Fruit fly (Drosophila melanogaster) whole organism, embryonic: ENCODE measurements around the gene CG14135.

Source experiments
- Adf1 ChIP-seq: fragments of 200-800 bp; sonication (Bioruptor generic); IDR thresholded peaks from 2 replicates; pipeline ENCODE4 v1.3.6; 2022; ENCODE audit warnings: missing biosample characterization, missing genetic modification characterization
- BEAF-32 ChIP-seq: fragments of 200-800 bp; sonication (Bioruptor generic); optimal IDR thresholded peaks from 3 replicates; lab custom pipeline; 2017; ENCODE audit warnings: missing biosample characterization, missing genetic modification characterization, mild to moderate bottlenecking, moderate library complexity, missing genetic modification reagents
- Bteb2 ChIP-seq: fragments of 200-800 bp; sonication (Bioruptor generic); optimal IDR thresholded peaks from 2 replicates; lab custom pipeline; 2016; ENCODE audit warnings: missing biosample characterization, missing genetic modification characterization
- CG10321 ChIP-seq: fragments of 200-800 bp; sonication (Bioruptor generic); IDR thresholded peaks from 2 replicates; pipeline ENCODE4 v1.3.6; 2022; ENCODE audit warnings: missing biosample characterization, missing genetic modification characterization
- CG10431 ChIP-seq: fragments of 200-800 bp; sonication (Bioruptor generic); optimal IDR thresholded peaks from 3 replicates; lab custom pipeline; 2018; ENCODE audit warnings: missing biosample characterization, mild to moderate bottlenecking, missing genetic modification characterization
- CG11085 ChIP-seq: fragments of 200-800 bp; sonication (Bioruptor generic); IDR thresholded peaks from 2 replicates; pipeline ENCODE4 v1.3.6; 2022; ENCODE audit warnings: missing biosample characterization, missing genetic modification characterization
- CG11696 ChIP-seq: fragments of 200-800 bp; sonication (Bioruptor generic); IDR thresholded peaks from 2 replicates; pipeline ENCODE4 v1.3.6; 2022; ENCODE audit warnings: missing biosample characterization, missing genetic modification characterization
- CG11723 ChIP-seq: fragments of 200-800 bp; sonication (Bioruptor generic); optimal IDR thresholded peaks from 2 replicates; lab custom pipeline; 2017; ENCODE audit warnings: missing biosample characterization, mild to moderate bottlenecking, missing genetic modification characterization
- CG12071 ChIP-seq: fragments of 200-800 bp; sonication (Bioruptor generic); optimal IDR thresholded peaks from 3 replicates; lab custom pipeline; 2018; ENCODE audit warnings: missing biosample characterization, mild to moderate bottlenecking, missing genetic modification characterization
- CG12769 ChIP-seq: fragments of 200-800 bp; sonication (Bioruptor generic); optimal IDR thresholded peaks from 2 replicates; lab custom pipeline; 2019; ENCODE audit warnings: missing biosample characterization, mild to moderate bottlenecking, missing genetic modification characterization, moderate library complexity
- CG14014 ChIP-seq: fragments of 200-800 bp; sonication (Bioruptor generic); IDR thresholded peaks from 2 replicates; pipeline ENCODE4 v1.3.6; 2022; ENCODE audit warnings: missing biosample characterization, missing genetic modification characterization
- CG15601 ChIP-seq: fragments of 200-800 bp; sonication (Bioruptor generic); optimal IDR thresholded peaks from 3 replicates; lab custom pipeline; 2019; ENCODE audit warnings: missing biosample characterization, mild to moderate bottlenecking, missing genetic modification characterization, moderate library complexity
- CG16863 ChIP-seq: fragments of 200-800 bp; sonication (Bioruptor generic); optimal IDR thresholded peaks from 3 replicates; lab custom pipeline; 2016; ENCODE audit warnings: missing biosample characterization, missing genetic modification characterization
- CG17186 ChIP-seq: fragments of 200-800 bp; sonication (Bioruptor generic); optimal IDR thresholded peaks from 3 replicates; lab custom pipeline; 2017; ENCODE audit warnings: missing biosample characterization, missing genetic modification reagents, missing genetic modification characterization
- CG17359 ChIP-seq: fragments of 200-800 bp; sonication (Bioruptor generic); optimal IDR thresholded peaks from 3 replicates; lab custom pipeline; 2018; ENCODE audit warnings: missing biosample characterization, mild to moderate bottlenecking, missing genetic modification characterization, moderate library complexity
- CG17829 ChIP-seq: fragments of 200-800 bp; optimal IDR thresholded peaks from 2 replicates; lab custom pipeline; 2019; ENCODE audit warnings: missing biosample characterization, mild to moderate bottlenecking, missing genetic modification characterization, moderate library complexity
- CG1792 ChIP-seq: fragments of 200-800 bp; sonication (Bioruptor generic); optimal IDR thresholded peaks from 2 replicates; lab custom pipeline; 2016; ENCODE audit warnings: missing biosample characterization, missing genetic modification characterization
- CG31441 ChIP-seq: fragments of 200-800 bp; sonication (Bioruptor generic); IDR thresholded peaks from 2 replicates; pipeline ENCODE4 v1.3.6; 2022; ENCODE audit warnings: missing biosample characterization, missing genetic modification characterization
- CG6175 ChIP-seq: fragments of 200-800 bp; sonication (Bioruptor generic); IDR thresholded peaks from 3 replicates; pipeline ENCODE4 v1.3.6; 2022; ENCODE audit warnings: missing biosample characterization, missing genetic modification characterization
- CG7786 ChIP-seq: fragments of 200-800 bp; sonication (Bioruptor generic); optimal IDR thresholded peaks from 2 replicates; lab custom pipeline; 2016; ENCODE audit warnings: missing biosample characterization, missing genetic modification characterization
- CG7928 ChIP-seq: fragments of 200-800 bp; sonication (Bioruptor generic); optimal IDR thresholded peaks from 2 replicates; lab custom pipeline; 2017; ENCODE audit warnings: missing biosample characterization, mild to moderate bottlenecking, missing genetic modification characterization
- CG9609 ChIP-seq: fragments of 200-800 bp; sonication (Bioruptor generic); optimal IDR thresholded peaks from 3 replicates; lab custom pipeline; 2016; ENCODE audit warnings: missing biosample characterization, missing genetic modification characterization
- CG9727 ChIP-seq: fragments of 200-800 bp; sonication (Bioruptor generic); optimal IDR thresholded peaks from 3 replicates; lab custom pipeline; 2017; ENCODE audit warnings: missing biosample characterization, mild to moderate bottlenecking, missing genetic modification characterization
- Dip3 ChIP-seq: fragments of 200-800 bp; sonication (Bioruptor generic); optimal IDR thresholded peaks from 3 replicates; lab custom pipeline; 2016; ENCODE audit warnings: missing biosample characterization, missing genetic modification characterization
- Doc3 ChIP-seq: fragments of 200-800 bp; sonication (Bioruptor generic); IDR thresholded peaks from 3 replicates; pipeline ENCODE4 v1.3.6; 2022; ENCODE audit warnings: missing biosample characterization, missing genetic modification characterization; ENCODE audit not compliant: partially characterized antibody
- Dp ChIP-seq: fragments of 200-800 bp; sonication (Bioruptor generic); optimal IDR thresholded peaks from 2 replicates; lab custom pipeline; 2018; ENCODE audit warnings: missing biosample characterization, mild to moderate bottlenecking, missing genetic modification characterization, moderate library complexity
- Dref ChIP-seq: fragments of 200-800 bp; sonication (Bioruptor generic); IDR thresholded peaks from 2 replicates; pipeline ENCODE4 v1.3.6; 2022; ENCODE audit warnings: missing biosample characterization, missing genetic modification characterization
- E2f2 ChIP-seq: fragments of 200-800 bp; sonication (Bioruptor generic); IDR thresholded peaks from 2 replicates; pipeline ENCODE4 v1.3.6; 2022; ENCODE audit warnings: missing biosample characterization, missing genetic modification characterization
- H2.0 ChIP-seq: fragments of 200-800 bp; sonication (Bioruptor generic); IDR thresholded peaks from 2 replicates; pipeline ENCODE4 v1.3.6; 2022; ENCODE audit warnings: missing biosample characterization, missing genetic modification characterization
- HmgD ChIP-seq: fragments of 200-800 bp; sonication (Bioruptor generic); optimal IDR thresholded peaks from 3 replicates; lab custom pipeline; 2016; ENCODE audit warnings: missing biosample characterization, missing genetic modification characterization
- Hr51 ChIP-seq, 2 experiments: fragments of 200-800 bp; sonication (Bioruptor generic); optimal IDR thresholded peaks; 2 replicates in 1 of 2; 3 replicates in 1 of 2; lab custom pipeline; 2016 to 2018; ENCODE audit warnings: missing biosample characterization in 2 of 2, missing genetic modification characterization in 2 of 2, mild to moderate bottlenecking in 1 of 2, moderate library complexity in 1 of 2
- Med ChIP-seq: fragments of 200-800 bp; sonication (Bioruptor generic); peaks from one replicate; lab custom pipeline; 2016; ENCODE audit warnings: missing biosample characterization, missing genetic modification characterization, mild to moderate bottlenecking, inconsistent platforms, moderate library complexity
- Poxn ChIP-seq: fragments of 200-800 bp; sonication (Bioruptor generic); IDR thresholded peaks from 2 replicates; pipeline ENCODE4 v1.3.6; 2022; ENCODE audit warnings: missing biosample characterization, missing genetic modification characterization
- Ptx1 ChIP-seq: fragments of 200-800 bp; sonication (Bioruptor generic); IDR thresholded peaks from 2 replicates; pipeline ENCODE4 v1.3.6; 2022; ENCODE audit warnings: missing biosample characterization, missing genetic modification characterization
- Ravus ChIP-seq: fragments of 200-800 bp; sonication (Bioruptor generic); IDR thresholded peaks from 2 replicates; pipeline ENCODE4 v1.3.6; 2022; ENCODE audit warnings: missing biosample characterization, missing genetic modification characterization
- Sox102F ChIP-seq: fragments of 200-800 bp; sonication (Bioruptor generic); optimal IDR thresholded peaks from 2 replicates; lab custom pipeline; 2018; ENCODE audit warnings: missing biosample characterization, mild to moderate bottlenecking, missing genetic modification characterization, moderate library complexity
- Stat92E ChIP-seq, 3 experiments: fragments of >200 bp in 2 of 3; fragments of 200-800 bp in 1 of 3; sonication (Bioruptor generic) in 1 of 3; optimal IDR thresholded peaks; 2 replicates each; lab custom pipeline; 2017 to 2019; ENCODE audit warnings: missing biosample characterization in 3 of 3, missing genetic modification characterization in 3 of 3, mild to moderate bottlenecking in 1 of 3, moderate library complexity in 1 of 3
- Trl ChIP-seq, 3 experiments: fragments of >200 bp in 2 of 3; fragments of 200-800 bp in 1 of 3; sonication (Bioruptor generic) in 1 of 3; optimal IDR thresholded peaks; 2 replicates in 1 of 3; 3 replicates in 2 of 3; lab custom pipeline; 2016 to 2017; ENCODE audit warnings: missing biosample characterization in 1 of 3, missing genetic modification characterization in 1 of 3
- cg ChIP-seq: fragments of 200-800 bp; sonication (Bioruptor generic); optimal IDR thresholded peaks from 3 replicates; lab custom pipeline; 2019; ENCODE audit warnings: missing biosample characterization, mild to moderate bottlenecking, missing genetic modification characterization, moderate library complexity
- chm ChIP-seq: fragments of 200-800 bp; sonication (Bioruptor generic); IDR thresholded peaks from 2 replicates; pipeline ENCODE4 v1.3.6; 2022; ENCODE audit warnings: missing biosample characterization, missing genetic modification characterization
- emc ChIP-seq: fragments of 200-800 bp; sonication (Bioruptor generic); optimal IDR thresholded peaks from 2 replicates; lab custom pipeline; 2016; ENCODE audit warnings: missing biosample characterization, missing genetic modification characterization
- hb ChIP-seq: fragments of 200-800 bp; sonication (Bioruptor generic); IDR thresholded peaks from 3 replicates; pipeline ENCODE4 v1.3.6; 2022; ENCODE audit warnings: missing biosample characterization, missing genetic modification characterization; ENCODE audit not compliant: partially characterized antibody
- jing ChIP-seq: fragments of 200-800 bp; sonication (Bioruptor generic); optimal IDR thresholded peaks from 2 replicates; lab custom pipeline; 2018; ENCODE audit warnings: missing biosample characterization, mild to moderate bottlenecking, missing genetic modification characterization
- p53 ChIP-seq: fragments of 200-800 bp; sonication (Bioruptor generic); optimal IDR thresholded peaks from 2 replicates; lab custom pipeline; 2016; ENCODE audit warnings: missing biosample characterization, missing genetic modification characterization
- ro ChIP-seq: fragments of 200-800 bp; sonication (Bioruptor generic); IDR thresholded peaks from 2 replicates; pipeline ENCODE4 v1.3.6; 2022; ENCODE audit warnings: missing biosample characterization, missing genetic modification characterization
- scrt ChIP-seq: fragments of 200-800 bp; sonication (Bioruptor generic); optimal IDR thresholded peaks from 2 replicates; lab custom pipeline; 2018; ENCODE audit warnings: missing biosample characterization, mild to moderate bottlenecking, missing genetic modification characterization, moderate library complexity
- sim ChIP-seq: fragments of 200-800 bp; sonication (Bioruptor generic); IDR thresholded peaks from 2 replicates; pipeline ENCODE4 v1.3.6; 2022; ENCODE audit warnings: missing biosample characterization, missing genetic modification characterization
- sqz ChIP-seq: fragments of 200-800 bp; sonication (Bioruptor generic); optimal IDR thresholded peaks from 3 replicates; lab custom pipeline; 2018; ENCODE audit warnings: missing biosample characterization, mild to moderate bottlenecking, missing genetic modification characterization
- sug ChIP-seq: fragments of 200-800 bp; optimal IDR thresholded peaks from 2 replicates; lab custom pipeline; 2019; ENCODE audit warnings: missing biosample characterization, mild to moderate bottlenecking, missing genetic modification characterization, moderate library complexity
- tna ChIP-seq: fragments of 200-800 bp; sonication (Bioruptor generic); IDR thresholded peaks from 2 replicates; pipeline ENCODE4 v1.3.6; 2022; ENCODE audit warnings: missing biosample characterization, missing genetic modification characterization; ENCODE audit not compliant: partially characterized antibody
- unpg ChIP-seq: fragments of 200-800 bp; sonication (Bioruptor generic); optimal IDR thresholded peaks from 3 replicates; lab custom pipeline; 2018; ENCODE audit warnings: missing biosample characterization, mild to moderate bottlenecking, missing genetic modification characterization, moderate library complexity

CG14135 gene

dm6 chr3L:11648410-11648809, 43.0 kb upstream of the CG14135 start, which contains the start of the genes RIOK1 and Polr3H (continued):
- TF ChIP-seq CG7928 (GFP tag; lab: Kevin White, UChicago) (no peak), tna (GFP tag; lab: Robert Waterston, UW) (no peak), BEAF-32 (peak; percentile 50), p53 (GFP tag; lab: Kevin White, UChicago) (peak; percentile 35), scrt (GFP tag; lab: Kevin White, UChicago) (peak; percentile 64), CG17186 (GFP tag; lab: Kevin White, UChicago) (peak; percentile 43), Hr51 (GFP tag; optimal IDR thresholded peaks at IDR 0.05; lab: Kevin White, UChicago) (peak in 1 of 2 experiments; percentile 63), CG17829 (tag; lab: Kevin White, UChicago) (no peak), Poxn (GFP tag; lab: Robert Waterston, UW) (no peak), CG14014 (GFP tag; lab: Robert Waterston, UW) (peak; percentile 68), CG1792 (GFP tag; lab: Kevin White, UChicago) (peak; percentile 34), HmgD (GFP tag; lab: Kevin White, UChicago) (no peak), E2f2 (GFP tag; lab: Robert Waterston, UW) (peak; percentile 67), sim (GFP tag; lab: Robert Waterston, UW) (no peak), Adf1 (GFP tag; lab: Robert Waterston, UW) (peak; percentile 41; the same call in 1 of the 2 replicates), jing (GFP tag; lab: Kevin White, UChicago) (peak; percentile 6), CG12071 (GFP tag; lab: Kevin White, UChicago) (no peak), Dip3 (GFP tag; lab: Kevin White, UChicago) (peak; percentile 79), Med (GFP tag; lab: Kevin White, UChicago) (peak; percentile 97), Bteb2 (GFP tag; lab: Kevin White, UChicago) (peak; percentile 73), CG10321 (GFP tag; lab: Robert Waterston, UW) (no peak), sug (tag; lab: Kevin White, UChicago) (no peak), H2.0 (peak; percentile 74), Trl (optimal IDR thresholded peaks at IDR 0.05; lab: Kevin White, UChicago) (no peak), Trl (GFP tag; optimal IDR thresholded peaks at IDR 0.05; lab: Kevin White, UChicago) (peak; percentile 59), Doc3 (no peak), CG11723 (GFP tag; lab: Kevin White, UChicago) (no peak), CG16863 (peak; percentile 61), CG6175 (GFP tag; lab: Robert Waterston, UW) (no peak), hb (GFP tag; lab: Robert Waterston, UW) (no peak), Ravus (no peak; the same call in 1 of the 2 replicates), Dp (GFP tag; lab: Kevin White, UChicago) (peak; percentile 56), CG7786 (GFP tag; lab: Kevin White, UChicago) (peak; percentile 75), chm (no peak), CG11696 (GFP tag; lab: Robert Waterston, UW) (no peak), Sox102F (no peak), Stat92E (GFP tag; optimal IDR thresholded peaks at IDR 0.05; lab: Kevin White, UChicago) (no peak), CG9727 (GFP tag; lab: Kevin White, UChicago) (peak; percentile 33), ro (GFP tag; lab: Robert Waterston, UW) (no peak), unpg (GFP tag; lab: Kevin White, UChicago) (no peak), CG11085 (GFP tag; lab: Robert Waterston, UW) (no peak), Dref (GFP tag; lab: Robert Waterston, UW) (no peak), CG17359 (tag; lab: Kevin White, UChicago) (no peak), sqz (no peak), emc (GFP tag; lab: Kevin White, UChicago) (no peak), CG31441 (GFP tag; lab: Robert Waterston, UW) (no peak), CG9609 (GFP tag; lab: Kevin White, UChicago) (peak; percentile 76), Ptx1 (peak; percentile 63; the same call in 1 of the 2 replicates), cg (no peak), CG15601 (tag; lab: Kevin White, UChicago) (no peak), CG12769 (tag; lab: Kevin White, UChicago) (no peak), CG10431 (GFP tag; lab: Kevin White, UChicago) (no peak)
